Fruit fly (Drosophila melanogaster): Measurements from ENCODE around the gene CG7992.

DNA sequence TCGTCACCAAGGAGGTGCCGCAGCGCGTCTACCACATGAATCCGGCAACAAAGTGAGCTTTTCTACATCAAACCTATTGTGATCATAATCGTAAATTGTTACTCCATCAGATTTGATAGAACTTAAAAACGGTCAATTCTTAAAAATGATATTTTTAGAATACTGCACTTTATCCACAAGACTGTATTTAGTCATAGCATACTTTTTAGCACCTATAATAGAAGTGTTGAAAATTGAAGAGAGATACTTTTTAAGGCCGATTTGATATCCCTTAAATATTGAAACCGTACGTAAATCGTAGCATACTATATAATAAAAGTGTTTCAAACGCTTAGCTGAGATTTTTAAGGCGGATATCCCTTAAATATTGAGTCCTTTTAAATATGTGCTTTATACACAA, 3.1 kb upstream of the CG7992 start:
- TF ChIP-seq CG10209 (GFP tag; optimal IDR thresholded peaks at IDR 0.05) (no peak), Hr51 (GFP tag; optimal IDR thresholded peaks at IDR 0.05) (no peak), zf30C (GFP tag; optimal IDR thresholded peaks at IDR 0.05) (no peak), ttk (GFP tag; IDR thresholded peaks at IDR 0.05) (no peak), jumu (GFP tag; optimal IDR thresholded peaks at IDR 0.05) (no peak), zen (tag; optimal IDR thresholded peaks at IDR 0.05) (no peak), Sox100B (GFP tag; optimal IDR thresholded peaks at IDR 0.05) (no peak), Nf-YA (GFP tag; IDR thresholded peaks at IDR 0.05) (no peak)
